Fruit fly (Drosophila melanogaster) whole organism, prepupa: Measurements from ENCODE around the gene Trf4-2.

ENCODE experiments used
- CG10669 ChIP-seq: fragments of 200-800 bp; sonication (Bioruptor generic); optimal IDR thresholded peaks from 3 replicates; lab custom pipeline; 2018; ENCODE audit warnings: missing biosample characterization, mild to moderate bottlenecking, missing genetic modification characterization, moderate library complexity
- CG11294 ChIP-seq: fragments of 200-800 bp; sonication (Bioruptor generic); IDR thresholded peaks from 2 replicates; pipeline ENCODE4 v1.3.6; 2022; ENCODE audit warnings: missing biosample characterization, missing genetic modification characterization
- CG11902 ChIP-seq: fragments of 200-800 bp; sonication (Bioruptor generic); optimal IDR thresholded peaks from 3 replicates; lab custom pipeline; 2016; ENCODE audit warnings: missing biosample characterization, missing genetic modification characterization
- CG15336 ChIP-seq: fragments of 200-800 bp; sonication (Bioruptor generic); IDR thresholded peaks from 2 replicates; pipeline ENCODE4 v1.3.6; 2022; ENCODE audit warnings: missing biosample characterization, missing genetic modification characterization
- CG3032 ChIP-seq: fragments of 200-800 bp; optimal IDR thresholded peaks from 2 replicates; lab custom pipeline; 2019; ENCODE audit warnings: missing biosample characterization, mild to moderate bottlenecking, missing genetic modification characterization, moderate library complexity
- CG31627 ChIP-seq: fragments of 200-800 bp; sonication (Bioruptor generic); optimal IDR thresholded peaks from 3 replicates; lab custom pipeline; 2016; ENCODE audit warnings: missing biosample characterization, missing genetic modification characterization
- CG32006 ChIP-seq: fragments of 200-800 bp; sonication (Bioruptor generic); optimal IDR thresholded peaks from 3 replicates; lab custom pipeline; 2017; ENCODE audit warnings: missing biosample characterization, mild to moderate bottlenecking, missing genetic modification characterization
- CG3919 ChIP-seq: fragments of 200-800 bp; sonication (Bioruptor generic); optimal IDR thresholded peaks from 3 replicates; lab custom pipeline; 2016; ENCODE audit warnings: missing biosample characterization, missing genetic modification characterization
- CG4318 ChIP-seq: fragments of 200-800 bp; sonication (Bioruptor generic); optimal IDR thresholded peaks from 3 replicates; lab custom pipeline; 2017; ENCODE audit warnings: missing biosample characterization, mild to moderate bottlenecking, missing genetic modification characterization
- CG6163 ChIP-seq: fragments of 200-800 bp; sonication (Bioruptor generic); IDR thresholded peaks from 3 replicates; pipeline ENCODE4 v1.3.6; 2022; ENCODE audit warnings: missing biosample characterization, missing genetic modification characterization
- CG6276 ChIP-seq: fragments of 200-800 bp; sonication (Bioruptor generic); optimal IDR thresholded peaks from 2 replicates; lab custom pipeline; 2017; ENCODE audit warnings: missing biosample characterization, mild to moderate bottlenecking, missing genetic modification characterization
- CG6792 ChIP-seq: fragments of 200-800 bp; sonication (Bioruptor generic); optimal IDR thresholded peaks from 3 replicates; lab custom pipeline; 2016; ENCODE audit warnings: missing biosample characterization, missing genetic modification characterization
- CG6808 ChIP-seq: fragments of 200-800 bp; sonication (Bioruptor generic); optimal IDR thresholded peaks from 3 replicates; lab custom pipeline; 2017; ENCODE audit warnings: missing biosample characterization, missing genetic modification characterization, mild to moderate bottlenecking, moderate library complexity, missing genetic modification reagents
- CG7368 ChIP-seq: fragments of 200-800 bp; sonication (Bioruptor generic); optimal IDR thresholded peaks from 3 replicates; lab custom pipeline; 2016; ENCODE audit warnings: missing biosample characterization, missing genetic modification characterization
- CG8119 ChIP-seq: fragments of 200-800 bp; sonication (Bioruptor generic); IDR thresholded peaks from 3 replicates; pipeline ENCODE4 v1.3.6; 2022; ENCODE audit warnings: missing biosample characterization, missing genetic modification characterization
- CG9139 ChIP-seq: fragments of 200-800 bp; sonication (Bioruptor generic); optimal IDR thresholded peaks from 3 replicates; lab custom pipeline; 2017; ENCODE audit warnings: missing biosample characterization, mild to moderate bottlenecking, missing genetic modification characterization
- Eip75B ChIP-seq: fragments of 200-800 bp; sonication (Bioruptor generic); optimal IDR thresholded peaks from 3 replicates; lab custom pipeline; 2016; ENCODE audit warnings: missing biosample characterization, missing genetic modification characterization
- Eip78C ChIP-seq: fragments of 200-800 bp; sonication (Bioruptor generic); peaks from one replicate; lab custom pipeline; 2016; ENCODE audit warnings: missing biosample characterization, missing genetic modification characterization
- Eip93F ChIP-seq: fragments of 200-800 bp; sonication (Bioruptor generic); optimal IDR thresholded peaks from 2 replicates; lab custom pipeline; 2016; ENCODE audit warnings: missing biosample characterization, mild to moderate bottlenecking, missing genetic modification characterization
- Ets21C ChIP-seq: fragments of 200-800 bp; sonication (Bioruptor generic); optimal IDR thresholded peaks from 3 replicates; lab custom pipeline; 2016; ENCODE audit warnings: missing biosample characterization, missing genetic modification characterization
- Ets96B ChIP-seq: fragments of 200-800 bp; optimal IDR thresholded peaks from 2 replicates; lab custom pipeline; 2019; ENCODE audit warnings: missing biosample characterization, mild to moderate bottlenecking, missing genetic modification characterization, moderate library complexity
- Gug ChIP-seq: fragments of 200-800 bp; sonication (Bioruptor generic); IDR thresholded peaks from 2 replicates; pipeline ENCODE4 v1.3.6; 2022; ENCODE audit warnings: missing biosample characterization, missing genetic modification characterization
- Hr39 ChIP-seq: fragments of 200-800 bp; sonication (Bioruptor generic); optimal IDR thresholded peaks from 2 replicates; lab custom pipeline; 2016; ENCODE audit warnings: missing biosample characterization, missing genetic modification characterization
- Hr4 ChIP-seq: fragments of 200-800 bp; sonication (Bioruptor generic); optimal IDR thresholded peaks from 3 replicates; lab custom pipeline; 2016; ENCODE audit warnings: missing biosample characterization, missing genetic modification characterization
- Lpt ChIP-seq: fragments of 200-800 bp; sonication (Bioruptor generic); optimal IDR thresholded peaks from 3 replicates; lab custom pipeline; 2016; ENCODE audit warnings: missing biosample characterization, missing genetic modification characterization
- Met ChIP-seq: fragments of 200-800 bp; sonication (Bioruptor generic); optimal IDR thresholded peaks from 3 replicates; lab custom pipeline; 2016; ENCODE audit warnings: missing biosample characterization, missing genetic modification characterization
- OdsH ChIP-seq: fragments of 200-800 bp; sonication (Bioruptor generic); optimal IDR thresholded peaks from 3 replicates; lab custom pipeline; 2016; ENCODE audit warnings: missing biosample characterization, missing genetic modification characterization
- Smox ChIP-seq: fragments of 200-800 bp; sonication (Bioruptor generic); optimal IDR thresholded peaks from 3 replicates; lab custom pipeline; 2016; ENCODE audit warnings: missing biosample characterization, missing genetic modification characterization
- Sox102F ChIP-seq: fragments of 200-800 bp; sonication (Bioruptor generic); optimal IDR thresholded peaks from 2 replicates; lab custom pipeline; 2016; ENCODE audit warnings: missing biosample characterization, mild to moderate bottlenecking, missing genetic modification characterization
- Sox14 ChIP-seq: fragments of 200-800 bp; sonication (Bioruptor generic); optimal IDR thresholded peaks from 3 replicates; lab custom pipeline; 2016; ENCODE audit warnings: missing biosample characterization, missing genetic modification characterization
- acj6 ChIP-seq: fragments of 200-800 bp; sonication (Bioruptor generic); optimal IDR thresholded peaks from 3 replicates; lab custom pipeline; 2016; ENCODE audit warnings: missing biosample characterization, missing genetic modification characterization
- cyc ChIP-seq: fragments of 200-800 bp; sonication (Bioruptor generic); optimal IDR thresholded peaks from 3 replicates; lab custom pipeline; 2016; ENCODE audit warnings: missing biosample characterization, missing genetic modification characterization
- dsx ChIP-seq: fragments of 200-800 bp; optimal IDR thresholded peaks from 3 replicates; lab custom pipeline; 2019; ENCODE audit warnings: missing biosample characterization, mild to moderate bottlenecking, missing genetic modification characterization, moderate library complexity; ENCODE audit not compliant: poor library complexity, severe bottlenecking
- eg ChIP-seq: fragments of 200-800 bp; sonication (Bioruptor generic); IDR thresholded peaks from 3 replicates; pipeline ENCODE4 v1.3.6; 2022; ENCODE audit warnings: missing biosample characterization, missing genetic modification characterization
- fd59A ChIP-seq: fragments of 200-800 bp; sonication (Bioruptor generic); optimal IDR thresholded peaks from 2 replicates; lab custom pipeline; 2017; ENCODE audit warnings: missing biosample characterization, mild to moderate bottlenecking, missing genetic modification characterization, missing genetic modification reagents
- fd85E ChIP-seq: fragments of 200-800 bp; sonication (Bioruptor generic); optimal IDR thresholded peaks from 3 replicates; lab custom pipeline; 2016; ENCODE audit warnings: missing biosample characterization, missing genetic modification characterization
- fkh ChIP-seq: fragments of 200-800 bp; sonication (Bioruptor generic); optimal IDR thresholded peaks from 3 replicates; lab custom pipeline; 2017; ENCODE audit warnings: missing biosample characterization, mild to moderate bottlenecking, missing genetic modification characterization, moderate library complexity
- net ChIP-seq: fragments of 200-800 bp; sonication (Bioruptor generic); optimal IDR thresholded peaks from 3 replicates; lab custom pipeline; 2016; ENCODE audit warnings: missing biosample characterization, missing genetic modification characterization
- pdm3 ChIP-seq: fragments of 200-800 bp; sonication (Bioruptor generic); optimal IDR thresholded peaks from 3 replicates; lab custom pipeline; 2016; ENCODE audit warnings: missing biosample characterization, missing genetic modification characterization
- salr ChIP-seq, 2 experiments: fragments of 200-800 bp; sonication (Bioruptor generic); optimal IDR thresholded peaks; 3 replicates each; lab custom pipeline; 2016 to 2018; ENCODE audit warnings: missing biosample characterization in 2 of 2, missing genetic modification characterization in 2 of 2, mild to moderate bottlenecking in 1 of 2
- svp ChIP-seq: fragments of 200-800 bp; sonication (Bioruptor generic); peaks from one replicate; lab custom pipeline; 2016; ENCODE audit warnings: missing biosample characterization, missing genetic modification characterization

The Trf4-2 gene

DNA sequence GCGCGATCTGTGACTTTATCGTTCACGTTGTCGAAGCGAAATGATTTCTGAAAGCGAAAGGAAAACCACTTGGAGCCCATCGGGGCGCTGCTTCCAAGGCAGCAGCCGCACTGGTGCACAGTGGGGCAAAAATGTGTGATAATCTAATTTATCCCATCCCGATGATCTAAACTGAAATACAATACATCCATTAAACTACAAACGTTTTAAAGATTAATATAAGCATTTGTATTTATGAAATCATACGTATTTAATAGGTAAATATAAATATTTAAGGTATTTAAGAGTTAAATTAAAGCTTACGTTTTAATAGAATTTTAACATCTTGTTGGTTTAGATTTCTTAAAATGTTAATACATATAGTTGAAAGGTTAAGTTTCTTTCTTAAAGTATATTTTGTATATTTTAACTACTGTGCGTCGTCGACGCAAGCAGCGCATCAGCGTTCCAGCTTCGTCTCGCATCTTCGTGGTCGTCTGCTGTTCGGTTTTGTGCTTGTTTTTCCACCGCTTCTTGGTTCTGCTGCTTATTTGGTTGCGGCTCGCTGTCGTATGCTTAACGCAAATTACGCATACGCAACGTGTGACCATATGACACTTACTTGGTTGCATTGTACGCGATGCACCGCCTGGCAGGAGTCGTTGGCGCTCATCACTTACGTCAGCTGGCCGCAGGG is 18.9 kb upstream of the Trf4-2 start, which contains the start of gene CG13643 (continued):
- TF ChIP-seq Met (GFP tag; lab: Kevin White, UChicago) = peak; percentile 18
- TF ChIP-seq CG15336 = peak; percentile 82
- TF ChIP-seq dsx (GFP tag; lab: Kevin White, UChicago) = peak; percentile 12
- peak; percentile 58 for TF ChIP-seq acj6 (GFP tag; lab: Kevin White, UChicago)
- TF ChIP-seq Lpt (GFP tag; lab: Kevin White, UChicago) = peak; percentile 36
- peak; percentile 23 for TF ChIP-seq pdm3 (GFP tag; lab: Kevin White, UChicago)
- peak; percentile 11 for TF ChIP-seq CG7368 (GFP tag; lab: Kevin White, UChicago)
- peak; percentile 4 for TF ChIP-seq Smox
- TF ChIP-seq CG6163 (GFP tag; lab: Robert Waterston, UW) = 0 out of 3 replicates have a peak, but pooled peaks have one; percentile 6

DNA sequence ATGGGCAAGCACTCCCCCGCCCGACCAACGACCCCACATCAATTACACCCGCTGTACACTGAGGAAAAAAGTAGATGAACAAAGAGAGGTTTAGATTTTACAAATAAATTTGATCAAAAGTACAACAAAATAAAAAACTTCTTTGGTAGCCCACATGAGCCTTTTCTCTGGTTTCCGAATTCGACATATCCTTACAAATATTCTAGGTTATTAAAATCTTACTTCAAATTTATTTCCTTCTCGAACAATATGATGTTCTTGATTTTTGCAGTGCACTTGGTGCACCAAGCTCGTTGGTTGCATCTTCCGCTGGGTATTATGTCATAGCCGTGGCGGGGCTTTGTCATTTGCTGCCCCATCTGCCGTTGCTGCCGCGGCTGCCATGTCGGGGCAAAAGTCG is 18.4 kb upstream of the Trf4-2 start:
- peak; percentile 52 for TF ChIP-seq CG8119 (GFP tag; lab: Robert Waterston, UW)
- no peak for TF ChIP-seq Sox102F (GFP tag; lab: Kevin White, UChicago)
- TF ChIP-seq CG6276 (GFP tag; lab: Kevin White, UChicago) = peak; percentile 46
- no peak for TF ChIP-seq salr (GFP tag; optimal IDR thresholded peaks at IDR 0.05; lab: Kevin White, UChicago)
- no peak for TF ChIP-seq OdsH (GFP tag; lab: Kevin White, UChicago)
- TF ChIP-seq Sox14 = no peak
- peak; percentile 17 for TF ChIP-seq CG32006 (GFP tag; lab: Kevin White, UChicago)
- peak; percentile 19 for TF ChIP-seq Hr4
- no peak for TF ChIP-seq CG11294
- TF ChIP-seq Eip78C (GFP tag; lab: Kevin White, UChicago) = peak; percentile 55
- peak; percentile 61; the same call in 2 of the 3 replicates for TF ChIP-seq eg
- TF ChIP-seq CG15336 = peak; percentile 55

DNA sequence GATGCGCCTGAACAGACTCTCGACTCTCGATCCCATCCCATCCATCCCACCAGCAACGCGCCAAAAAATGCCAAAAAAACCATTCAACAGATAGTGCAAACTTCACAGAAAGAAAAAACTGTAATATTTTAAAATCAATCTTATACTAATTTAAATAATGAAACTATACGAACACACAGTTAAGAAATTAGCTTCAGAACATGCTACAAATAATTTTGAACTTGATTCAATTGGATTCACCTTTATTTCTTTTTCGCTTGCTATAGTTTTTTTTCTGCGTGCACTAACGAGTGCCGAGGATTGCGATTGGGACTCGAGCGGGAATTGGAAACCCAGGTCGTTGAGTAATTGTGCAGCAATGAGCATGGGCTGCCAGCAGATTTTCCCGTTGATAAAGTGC is 17.0 kb upstream of the Trf4-2 start:
- TF ChIP-seq CG11294 = peak; percentile 15; the same call in 1 of the 2 replicates
- peak; percentile 14 for TF ChIP-seq svp (GFP tag; lab: Kevin White, UChicago)
- peak; percentile 68 for TF ChIP-seq eg
- TF ChIP-seq Ets21C (GFP tag; lab: Kevin White, UChicago) = no peak
- TF ChIP-seq OdsH (GFP tag; lab: Kevin White, UChicago) = peak; percentile 1
- no peak for TF ChIP-seq CG11902 (GFP tag; lab: Kevin White, UChicago)
- TF ChIP-seq fkh (GFP tag; lab: Kevin White, UChicago) = no peak
- TF ChIP-seq Eip93F (GFP tag; lab: Kevin White, UChicago) = no peak
- peak; percentile 34; the same call in 1 of the 2 replicates for TF ChIP-seq Gug
- TF ChIP-seq CG15336 = peak; percentile 77
- peak; percentile 70 for TF ChIP-seq CG8119 (GFP tag; lab: Robert Waterston, UW)
- peak; percentile 66 for TF ChIP-seq Hr4
- TF ChIP-seq CG4318 (GFP tag; lab: Kevin White, UChicago) = peak; percentile 20
- peak; percentile 11 for TF ChIP-seq pdm3 (GFP tag; lab: Kevin White, UChicago)
- no peak for TF ChIP-seq Eip75B (GFP tag; lab: Kevin White, UChicago)
- no peak for TF ChIP-seq fd59A (GFP tag; lab: Kevin White, UChicago)
- no peak for TF ChIP-seq Met (GFP tag; lab: Kevin White, UChicago)
- TF ChIP-seq CG32006 (GFP tag; lab: Kevin White, UChicago) = peak; percentile 58
- peak; percentile 60 for TF ChIP-seq CG6276 (GFP tag; lab: Kevin White, UChicago)
- TF ChIP-seq Eip78C (GFP tag; lab: Kevin White, UChicago) = peak; percentile 51

DNA sequence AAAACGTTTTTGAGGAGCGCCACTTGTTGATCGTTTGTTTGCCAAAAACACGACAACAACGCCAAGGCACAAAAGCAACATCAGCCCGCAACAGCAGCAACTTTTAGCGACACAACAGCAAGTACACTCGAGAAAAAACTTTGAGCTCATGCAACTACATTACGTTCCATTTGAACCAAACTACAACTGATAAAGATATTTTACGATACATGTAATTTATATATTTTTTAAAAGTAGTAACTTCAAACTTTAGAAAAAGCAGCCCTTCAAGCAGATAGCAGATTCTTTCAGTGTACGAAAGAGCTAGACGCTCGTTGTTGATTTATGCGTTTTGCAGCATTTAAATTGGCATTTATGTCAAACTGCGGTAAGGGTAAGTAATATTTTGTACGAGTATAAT is 14.9 kb upstream of the Trf4-2 start:
- TF ChIP-seq Eip78C (GFP tag; lab: Kevin White, UChicago) = peak; percentile 85
- TF ChIP-seq CG32006 (GFP tag; lab: Kevin White, UChicago) = peak; percentile 79
- TF ChIP-seq net (GFP tag; lab: Kevin White, UChicago) = peak; percentile 69
- TF ChIP-seq CG6276 (GFP tag; lab: Kevin White, UChicago) = peak; percentile 73
- TF ChIP-seq Gug = peak; percentile 53; the same call in 1 of the 2 replicates
- no peak for TF ChIP-seq cyc (GFP tag; lab: Kevin White, UChicago)
- TF ChIP-seq CG7368 (GFP tag; lab: Kevin White, UChicago) = peak; percentile 4
- TF ChIP-seq CG6792 (GFP tag; lab: Kevin White, UChicago) = peak; percentile 12
- no peak for TF ChIP-seq CG31627
- no peak for TF ChIP-seq Eip75B (GFP tag; lab: Kevin White, UChicago)
- TF ChIP-seq Ets96B (tag; lab: Kevin White, UChicago) = no peak
- TF ChIP-seq Eip93F (GFP tag; lab: Kevin White, UChicago) = no peak
- TF ChIP-seq CG10669 = peak; percentile 24
- no peak for TF ChIP-seq CG3032 (tag; lab: Kevin White, UChicago)
- TF ChIP-seq salr (GFP tag; optimal IDR thresholded peaks at IDR 0.05; lab: Kevin White, UChicago) = no peak
- TF ChIP-seq Hr39 (GFP tag; lab: Kevin White, UChicago) = no peak
- peak; percentile 59 for TF ChIP-seq CG4318 (GFP tag; lab: Kevin White, UChicago)
- TF ChIP-seq Sox14 = no peak
- no peak for TF ChIP-seq fd85E (GFP tag; lab: Kevin White, UChicago)
- no peak for TF ChIP-seq Ets21C (GFP tag; lab: Kevin White, UChicago)
- TF ChIP-seq CG3919 (GFP tag; lab: Kevin White, UChicago) = peak; percentile 56
- TF ChIP-seq CG15336 = peak; percentile 84
- no peak for TF ChIP-seq CG6808
- TF ChIP-seq CG11902 (GFP tag; lab: Kevin White, UChicago) = peak; percentile 21
- TF ChIP-seq eg = peak; percentile 92
- TF ChIP-seq CG9139 (GFP tag; lab: Kevin White, UChicago) = no peak
- TF ChIP-seq Lpt (GFP tag; lab: Kevin White, UChicago) = peak; percentile 47
- no peak for TF ChIP-seq fkh (GFP tag; lab: Kevin White, UChicago)
